Worm (Caenorhabditis elegans) whole organism, L4 larva: ENCODE data around the gene C32H11.3.

Source experiments
- F10B5.3 ChIP-seq: sonication (generic microtip); optimal IDR thresholded peaks from 2 replicates; lab custom pipeline; 2016; ENCODE audit warnings: mild to moderate bottlenecking, missing genetic modification characterization, missing compliant biosample characterization
- R02D3.7 ChIP-seq: fragments of 150-350 bp; sonication (generic microtip); optimal IDR thresholded peaks from 3 replicates; lab custom pipeline; 2014; ENCODE audit warnings: missing biosample characterization, missing genetic modification characterization
- T26A8.4 ChIP-seq: fragments of 200-800 bp; sonication (Bioruptor generic); IDR thresholded peaks from 2 replicates; pipeline ENCODE4 v1.3.6; 2022; ENCODE audit warnings: missing genetic modification characterization, missing compliant biosample characterization
- Y48G9A.11 ChIP-seq: fragments of 200-800 bp; sonication (Bioruptor generic); IDR thresholded peaks from 2 replicates; pipeline ENCODE4 v1.3.6; 2022; ENCODE audit warnings: missing genetic modification reagents, missing genetic modification characterization, missing compliant biosample characterization
- Y5F2A.4 ChIP-seq: fragments of 200-800 bp; sonication (Bioruptor generic); optimal IDR thresholded peaks from 2 replicates; lab custom pipeline; 2018; ENCODE audit warnings: mild to moderate bottlenecking, missing genetic modification characterization, missing compliant biosample characterization
- Y75B8A.6 ChIP-seq: fragments of 200-800 bp; sonication (Bioruptor generic); IDR thresholded peaks from 2 replicates; pipeline ENCODE4 v1.3.6; 2022; ENCODE audit warnings: missing genetic modification reagents, missing genetic modification characterization, missing compliant biosample characterization
- ZK337.2 ChIP-seq: fragments of 200-800 bp; sonication (Bioruptor generic); IDR thresholded peaks from 2 replicates; pipeline ENCODE4 v1.3.6; 2022; ENCODE audit warnings: missing genetic modification reagents, missing genetic modification characterization, missing compliant biosample characterization
- ceh-44 ChIP-seq: fragments of 200-800 bp; sonication (Bioruptor generic); IDR thresholded peaks from 2 replicates; pipeline ENCODE4 v1.3.6; 2022; ENCODE audit warnings: missing genetic modification reagents, missing genetic modification characterization, missing compliant biosample characterization
- ceh-82 ChIP-seq: sonication (generic microtip); optimal IDR thresholded peaks from 2 replicates; lab custom pipeline; 2017; ENCODE audit warnings: missing biosample characterization, missing genetic modification characterization
- cey-2 ChIP-seq: sonication (generic microtip); optimal IDR thresholded peaks from 3 replicates; lab custom pipeline; 2017; ENCODE audit warnings: missing genetic modification characterization, mild to moderate bottlenecking, missing compliant biosample characterization, antibody characterized with exemption, borderline replicate concordance; ENCODE audit not compliant: insufficient read depth
- daf-16 ChIP-seq, 3 experiments: sonication (generic microtip); optimal IDR thresholded peaks; 2 replicates each; lab custom pipeline; 2016 to 2017; ENCODE audit warnings: missing genetic modification characterization in 3 of 3, missing genetic modification reagents in 3 of 3, mild to moderate bottlenecking in 2 of 3, missing compliant biosample characterization in 2 of 3, missing biosample characterization in 1 of 3, moderate library complexity in 1 of 3
- daf-8 ChIP-seq: fragments of 200-800 bp; sonication (Bioruptor generic); IDR thresholded peaks from 2 replicates; pipeline ENCODE4 v1.3.6; 2022; ENCODE audit warnings: missing genetic modification characterization, missing compliant biosample characterization
- dmd-6 ChIP-seq: fragments of 200-800 bp; sonication (Bioruptor generic); IDR thresholded peaks from 2 replicates; pipeline ENCODE4 v1.3.6; 2022; ENCODE audit warnings: missing genetic modification reagents, missing genetic modification characterization, missing compliant biosample characterization
- dmd-8 ChIP-seq: fragments of 200-800 bp; sonication (Bioruptor generic); IDR thresholded peaks from 2 replicates; pipeline ENCODE4 v1.3.6; 2022; ENCODE audit warnings: missing genetic modification characterization, missing compliant biosample characterization
- gei-8 ChIP-seq: fragments of 200-800 bp; sonication (Bioruptor generic); optimal IDR thresholded peaks from 2 replicates; lab custom pipeline; 2018; ENCODE audit warnings: mild to moderate bottlenecking, missing genetic modification characterization, missing compliant biosample characterization
- lim-7 ChIP-seq: fragments of 200-800 bp; sonication (Bioruptor generic); IDR thresholded peaks from 2 replicates; pipeline ENCODE4 v1.3.6; 2022; ENCODE audit warnings: missing genetic modification characterization, missing compliant biosample characterization
- lin-29 ChIP-seq: fragments of 200-800 bp; sonication (Bioruptor generic); IDR thresholded peaks from 2 replicates; pipeline ENCODE4 v1.3.6; 2022; ENCODE audit warnings: missing genetic modification reagents, missing genetic modification characterization, missing compliant biosample characterization
- madf-9 ChIP-seq: fragments of 200-800 bp; sonication (Bioruptor generic); conservative IDR thresholded peaks from 2 replicates; pipeline ENCODE4 v1.3.6; 2022; ENCODE audit warnings: missing genetic modification reagents, missing genetic modification characterization, missing compliant biosample characterization
- mep-1 ChIP-seq: fragments of 150-350 bp; sonication (generic microtip); optimal IDR thresholded peaks from 3 replicates; lab custom pipeline; 2014; ENCODE audit warnings: missing biosample characterization, missing genetic modification characterization
- mes-2 ChIP-seq: sonication (generic microtip); optimal IDR thresholded peaks from 2 replicates; lab custom pipeline; 2016; ENCODE audit warnings: missing genotype, mild to moderate bottlenecking, missing genetic modification characterization, missing compliant biosample characterization; ENCODE audit not compliant: poor library complexity, severe bottlenecking
- nhr-102 ChIP-seq: sonication (generic microtip); optimal IDR thresholded peaks from 2 replicates; lab custom pipeline; 2016; ENCODE audit warnings: mild to moderate bottlenecking, missing genetic modification characterization, moderate library complexity, missing compliant biosample characterization
- nhr-111 ChIP-seq: fragments of 200-800 bp; sonication (Bioruptor generic); optimal IDR thresholded peaks from 2 replicates; lab custom pipeline; 2018; ENCODE audit warnings: mild to moderate bottlenecking, missing genetic modification characterization, missing compliant biosample characterization
- nhr-28 ChIP-seq: fragments of 150-350 bp; optimal IDR thresholded peaks from 2 replicates; lab custom pipeline; 2014; ENCODE audit warnings: missing biosample characterization, missing genetic modification characterization
- nhr-42 ChIP-seq: fragments of 200-800 bp; sonication (Bioruptor generic); IDR thresholded peaks from 2 replicates; pipeline ENCODE4 v1.3.6; 2022; ENCODE audit warnings: missing genetic modification characterization, missing compliant biosample characterization
- nhr-6 ChIP-seq: fragments of 150-350 bp; optimal IDR thresholded peaks from 2 replicates; lab custom pipeline; 2014; ENCODE audit warnings: missing biosample characterization, missing genetic modification characterization
- nhr-76 ChIP-seq: fragments of 150-350 bp; optimal IDR thresholded peaks from 2 replicates; lab custom pipeline; 2014; ENCODE audit warnings: missing biosample characterization, missing genetic modification characterization
- pqm-1 ChIP-seq: sonication (generic microtip); optimal IDR thresholded peaks from 2 replicates; lab custom pipeline; 2017; ENCODE audit warnings: missing biosample characterization, missing genetic modification characterization
- rbr-2 ChIP-seq: sonication (generic microtip); optimal IDR thresholded peaks from 2 replicates; lab custom pipeline; 2016; ENCODE audit warnings: missing genotype, missing genetic modification characterization, missing compliant biosample characterization
- saeg-2 ChIP-seq: fragments of 200-800 bp; sonication (Bioruptor generic); IDR thresholded peaks from 2 replicates; pipeline ENCODE4 v1.3.6; 2022; ENCODE audit warnings: missing genetic modification reagents, missing genetic modification characterization, missing compliant biosample characterization
- snpc-1.2 ChIP-seq: fragments of 200-800 bp; sonication (Bioruptor generic); IDR thresholded peaks from 2 replicates; pipeline ENCODE4 v1.3.6; 2022; ENCODE audit warnings: missing genetic modification reagents, missing genetic modification characterization, missing compliant biosample characterization
- spr-1 ChIP-seq: sonication (generic microtip); optimal IDR thresholded peaks from 2 replicates; lab custom pipeline; 2016; ENCODE audit warnings: mild to moderate bottlenecking, missing genetic modification characterization, missing compliant biosample characterization
- unc-130 ChIP-seq: sonication (generic microtip); optimal IDR thresholded peaks from 2 replicates; lab custom pipeline; 2016; ENCODE audit warnings: missing genetic modification reagents, missing genetic modification characterization, missing compliant biosample characterization
- unc-62 ChIP-seq, 3 experiments: fragments of 150-350 bp in 1 of 3; sonication (generic microtip); optimal IDR thresholded peaks in 2 of 3; peaks in 1 of 3; 1 replicate in 1 of 3; 2 replicates in 2 of 3; lab custom pipeline; 2014 to 2017; ENCODE audit warnings: missing biosample characterization in 3 of 3, missing genetic modification characterization in 3 of 3, missing genetic modification reagents in 3 of 3, missing genotype in 1 of 3
- vab-7 ChIP-seq: fragments of 200-800 bp; sonication (Bioruptor generic); IDR thresholded peaks from 2 replicates; pipeline ENCODE4 v1.3.6; 2022; ENCODE audit warnings: missing genetic modification reagents, missing genetic modification characterization, missing compliant biosample characterization

The C32H11.3 gene

DNA sequence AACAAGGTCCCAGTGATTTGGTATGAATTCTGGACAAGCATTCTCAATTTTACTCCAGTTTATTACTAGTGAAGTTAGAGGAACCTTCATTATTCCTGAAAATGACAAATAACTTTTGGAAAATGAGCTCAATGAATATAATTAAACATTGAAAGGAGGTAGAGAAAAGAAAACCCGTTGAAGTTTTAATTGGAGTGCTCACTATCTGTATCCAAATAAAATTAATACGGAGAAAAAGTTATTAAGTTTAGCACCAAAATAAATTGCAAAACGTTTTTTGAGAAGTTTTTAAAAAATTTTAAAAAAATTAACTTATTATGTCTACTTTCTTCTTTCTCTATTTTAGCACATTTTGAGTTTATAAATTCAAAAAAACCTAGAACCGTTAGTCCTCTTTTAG is 28.1 kb downstream of the C32H11.3 start, which contains the start of gene F55G11.1:
Gene F55G11.1, minus strand, starts transcription at position 101 of the 400 bp plus-strand sequence.
- TF ChIP-seq daf-8 (GFP tag; lab: Robert Waterston, UW) (no peak), dmd-8 (GFP tag; lab: Robert Waterston, UW) (no peak), ceh-82 (no peak), mes-2 (no peak), F10B5.3 (tag; lab: Kevin White, UChicago) (no peak), unc-130 (GFP tag; lab: Kevin White, UChicago) (no peak)

DNA sequence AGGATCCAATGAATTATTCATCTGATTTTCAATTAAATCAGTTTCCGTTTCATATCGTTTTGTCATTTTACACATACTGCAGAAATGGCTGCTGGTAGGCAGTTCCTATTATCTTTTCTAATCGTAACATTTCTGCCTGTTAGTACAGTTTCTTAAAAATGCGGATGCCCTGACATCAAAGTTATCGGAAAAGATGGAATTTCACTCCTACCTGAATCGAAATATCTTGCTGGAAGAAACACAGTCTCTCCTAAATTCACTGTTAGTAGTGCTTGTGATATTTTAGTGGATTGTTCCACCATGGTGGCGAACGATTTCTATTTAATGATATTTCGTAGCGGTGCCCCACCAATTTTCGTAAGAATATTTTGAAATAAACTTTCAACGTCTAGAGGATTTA is 30.1 kb downstream of the C32H11.3 start, which contains the start of gene F55G11.10:
Gene F55G11.10, plus strand, starts transcription at position 301 of the 400 bp plus-strand sequence.
- TF ChIP-seq lin-29 (GFP tag; lab: Robert Waterston, UW) (no peak), lim-7 (no peak), Y5F2A.4 (GFP tag; lab: Kevin White, UChicago) (no peak), ceh-82 (no peak), nhr-111 (GFP tag; lab: Kevin White, UChicago) (no peak), spr-1 (tag; lab: Kevin White, UChicago) (no peak), madf-9 (no peak), snpc-1.2 (GFP tag; lab: Robert Waterston, UW) (no peak), nhr-102 (tag; lab: Kevin White, UChicago) (no peak), vab-7 (no peak), ZK337.2 (no peak)

DNA sequence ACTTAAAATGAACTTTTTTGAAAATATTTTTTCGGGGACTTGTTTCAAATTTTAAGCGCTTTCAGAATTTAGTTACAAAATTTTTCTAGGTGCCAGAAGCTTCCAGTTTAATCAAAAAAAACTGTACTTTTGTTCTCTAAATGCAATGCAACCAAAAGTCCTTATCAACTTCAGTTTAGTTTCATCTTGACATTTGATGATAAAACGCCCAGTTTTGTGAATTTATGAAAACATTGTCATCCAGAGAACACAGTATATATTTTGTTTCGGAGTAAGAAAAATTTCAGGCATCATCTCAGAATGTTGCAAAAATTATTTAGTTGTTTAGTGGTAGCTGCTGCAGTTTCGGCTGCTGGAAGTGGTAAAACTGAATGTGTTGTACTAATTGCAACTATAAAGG is 39.4 kb downstream of the C32H11.3 start, which contains the start of gene F55G11.6:
Gene F55G11.6, plus strand, starts transcription at position 301 of the 400 bp plus-strand sequence.
- TF ChIP-seq saeg-2 (no peak), T26A8.4 (GFP tag; lab: Robert Waterston, UW) (no peak), nhr-102 (tag; lab: Kevin White, UChicago) (no peak), mep-1 (tag; lab: Kevin White, UChicago) (no peak), Y75B8A.6 (GFP tag; lab: Robert Waterston, UW) (no peak), unc-62 (GFP tag; optimal IDR thresholded peaks at IDR 0.05 in 1 of 2; lab: Kevin White, UChicago) (no peak), unc-62 (tag; optimal IDR thresholded peaks at IDR 0.05; lab: Kevin White, UChicago) (no peak), nhr-42 (GFP tag; lab: Robert Waterston, UW) (no peak), nhr-76 (tag; lab: Kevin White, UChicago) (no peak), Y5F2A.4 (GFP tag; lab: Kevin White, UChicago) (no peak), Y48G9A.11 (no peak), rbr-2 (tag; lab: Kevin White, UChicago) (no peak), cey-2 (no peak), madf-9 (no peak), R02D3.7 (no peak)
- TF ChIP-seq, all 104 proteins: peak for 0

DNA sequence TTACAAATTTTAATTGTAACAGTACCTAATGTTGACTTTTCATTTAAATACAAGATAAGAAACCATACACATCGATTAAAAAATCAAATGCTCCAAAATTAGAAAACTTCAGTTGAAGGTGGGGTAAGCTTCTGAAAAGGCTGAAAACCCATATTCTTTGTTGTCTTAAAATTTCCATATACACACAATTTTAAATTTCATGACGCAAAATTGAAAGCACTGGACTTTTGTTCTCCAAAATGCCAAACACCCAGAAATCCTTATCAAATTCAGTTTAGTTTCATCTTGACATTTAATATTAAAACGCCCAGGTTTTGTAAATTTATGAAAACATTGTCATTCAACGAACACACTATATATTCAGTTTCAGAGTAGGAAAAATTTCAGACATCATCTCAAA is 41.8 kb downstream of the C32H11.3 start, which contains the start of gene F55G11.7:
Gene F55G11.7, plus strand, starts transcription at position 301 of the 400 bp plus-strand sequence.
- TF ChIP-seq unc-62 (GFP tag; optimal IDR thresholded peaks at IDR 0.05 in 1 of 2; lab: Kevin White, UChicago) (peak in 1 of 2 experiments; percentile 39), unc-62 (tag; optimal IDR thresholded peaks at IDR 0.05; lab: Kevin White, UChicago) (no peak), saeg-2 (no peak)
- TF ChIP-seq, all 104 proteins: peak for 1

DNA sequence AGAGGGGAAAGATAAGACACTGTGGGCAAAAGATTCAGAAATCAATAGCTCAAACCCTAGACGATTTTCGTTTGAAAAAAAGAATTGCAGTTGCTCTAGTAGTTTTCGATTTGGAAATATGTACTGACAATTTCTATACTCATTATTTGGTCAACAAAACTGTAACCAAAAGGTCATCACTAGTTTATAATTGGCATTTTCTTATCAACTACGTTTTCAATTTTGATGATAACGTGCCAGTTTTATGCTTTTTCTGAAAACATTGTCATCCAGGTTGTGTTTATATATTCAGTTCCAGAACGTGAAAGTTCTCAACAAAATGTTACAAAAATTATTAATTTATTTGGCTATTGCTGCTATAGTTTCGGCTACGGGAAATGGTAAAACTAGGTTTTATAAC is 44.2 kb downstream of the C32H11.3 start, which contains the start of gene F55G11.8:
Gene F55G11.8, plus strand, starts transcription at position 245 of the 400 bp plus-strand sequence.
- TF ChIP-seq pqm-1 (tag; lab: Kevin White, UChicago) (peak; percentile 84), gei-8 (no peak), nhr-28 (tag; lab: Kevin White, UChicago) (peak; percentile 62), dmd-6 (GFP tag; lab: Robert Waterston, UW) (0 out of 2 replicates have a peak, but pooled peaks have one; percentile 20), ceh-44 (GFP tag; lab: Robert Waterston, UW) (no peak), nhr-6 (tag; lab: Kevin White, UChicago) (peak; percentile 82), daf-16 (GFP tag; optimal IDR thresholded peaks at IDR 0.05; lab: Kevin White, UChicago) (no peak), daf-16 (tag; optimal IDR thresholded peaks at IDR 0.05; lab: Kevin White, UChicago) (peak; percentile 94)
